Fruit fly (Drosophila melanogaster) whole organism, wandering third instar larva: Measurements from ENCODE around the gene Trf.
A peak's percentile ranks its signal among the peaks of the same experiment; 100 is the strongest.

Experiments
- Abd-B ChIP-seq: fragments of >200 bp; optimal IDR thresholded peaks from 2 replicates; lab custom pipeline; 2017; ENCODE audit warnings: missing biosample characterization, missing genetic modification characterization
- CG32264 ChIP-seq: fragments of 200-800 bp; sonication (Bioruptor generic); optimal IDR thresholded peaks from 2 replicates; lab custom pipeline; 2016; ENCODE audit warnings: missing biosample characterization, missing genetic modification characterization
- CrebA ChIP-seq: fragments of 200-800 bp; sonication (Bioruptor generic); optimal IDR thresholded peaks from 2 replicates; lab custom pipeline; 2016; ENCODE audit warnings: missing biosample characterization, mild to moderate bottlenecking, missing genetic modification characterization, borderline replicate concordance
- Dfd ChIP-seq: fragments of >200 bp; optimal IDR thresholded peaks from 2 replicates; lab custom pipeline; 2017; ENCODE audit warnings: missing biosample characterization, missing genetic modification characterization
- Dif ChIP-seq: fragments of 200-275, 200-300 bp; sonication (Bioruptor generic); optimal IDR thresholded peaks from 2 replicates; lab custom pipeline; 2018; ENCODE audit warnings: missing biosample characterization, missing genetic modification characterization; ENCODE audit not compliant: partially characterized antibody
- HLH106 ChIP-seq: fragments of 200-800 bp; optimal IDR thresholded peaks from 3 replicates; lab custom pipeline; 2019; ENCODE audit warnings: missing biosample characterization, mild to moderate bottlenecking, missing genetic modification characterization, moderate library complexity
- Hnf4 ChIP-seq: fragments of 200-800 bp; sonication (Bioruptor generic); optimal IDR thresholded peaks from 2 replicates; lab custom pipeline; 2016; ENCODE audit warnings: missing biosample characterization, mild to moderate bottlenecking, missing genetic modification characterization
- Hr83 ChIP-seq: fragments of 200-300 bp; sonication (Bioruptor generic); optimal IDR thresholded peaks from 2 replicates; lab custom pipeline; 2016; ENCODE audit warnings: missing biosample characterization, mild to moderate bottlenecking, missing genetic modification characterization, moderate library complexity; ENCODE audit not compliant: poor library complexity, severe bottlenecking
- Jra ChIP-seq: sonication (Bioruptor generic); optimal IDR thresholded peaks from 2 replicates; lab custom pipeline; 2016; ENCODE audit warnings: missing biosample characterization, missing genetic modification characterization
- Mio ChIP-seq: sonication (Bioruptor generic); optimal IDR thresholded peaks from 2 replicates; lab custom pipeline; 2016; ENCODE audit warnings: missing biosample characterization, missing genetic modification characterization
- Myc ChIP-seq: fragments of >200 bp; optimal IDR thresholded peaks from 2 replicates; lab custom pipeline; 2017
- N ChIP-seq: fragments of >200 bp; optimal IDR thresholded peaks from 2 replicates; lab custom pipeline; 2018; ENCODE audit warnings: missing biosample characterization, missing external identifiers, missing genetic modification characterization
- OdsH ChIP-seq: fragments of 200-800 bp; sonication (Bioruptor generic); optimal IDR thresholded peaks from 2 replicates; lab custom pipeline; 2016; ENCODE audit warnings: missing biosample characterization, mild to moderate bottlenecking, missing genetic modification characterization
- Rel ChIP-seq, 2 experiments: fragments of 200-800 bp; sonication (Bioruptor generic) in 1 of 2; optimal IDR thresholded peaks; 2 replicates in 1 of 2; 3 replicates in 1 of 2; lab custom pipeline; 2016 to 2019; ENCODE audit warnings: mild to moderate bottlenecking in 2 of 2, missing biosample characterization in 2 of 2, missing genetic modification characterization in 2 of 2, moderate library complexity in 1 of 2
- Sp1 ChIP-seq: fragments of 200-800 bp; sonication (Bioruptor generic); optimal IDR thresholded peaks from 3 replicates; lab custom pipeline; 2019; ENCODE audit warnings: missing biosample characterization, mild to moderate bottlenecking, missing genetic modification characterization, moderate library complexity
- Vsx2 ChIP-seq: fragments of 200-300, 225-300 bp; sonication (Bioruptor generic); optimal IDR thresholded peaks from 2 replicates; lab custom pipeline; 2018; ENCODE audit warnings: missing biosample characterization, missing genetic modification characterization; ENCODE audit not compliant: partially characterized antibody
- br ChIP-seq: fragments of 200-800 bp; sonication (Bioruptor generic); optimal IDR thresholded peaks from 2 replicates; lab custom pipeline; 2016; ENCODE audit warnings: missing biosample characterization, missing genetic modification characterization
- brk ChIP-seq: fragments of 200-800 bp; sonication (Bioruptor generic); optimal IDR thresholded peaks from 2 replicates; lab custom pipeline; 2016; ENCODE audit warnings: missing biosample characterization, mild to moderate bottlenecking, missing genetic modification characterization
- dl ChIP-seq, 2 experiments: fragments of 175-275, 200-275 bp in 1 of 2; fragments of 200-275 bp in 1 of 2; sonication (Bioruptor generic); optimal IDR thresholded peaks; lab custom pipeline; 2018; ENCODE audit warnings: mild to moderate bottlenecking in 2 of 2, missing biosample characterization in 2 of 2, missing genetic modification characterization in 2 of 2, moderate library complexity in 2 of 2; ENCODE audit not compliant: partially characterized antibody in 2 of 2, insufficient read depth in 1 of 2
- dmrt93B ChIP-seq: fragments of 200-800 bp; sonication (Bioruptor generic); optimal IDR thresholded peaks from 2 replicates; lab custom pipeline; 2018; ENCODE audit warnings: missing biosample characterization, mild to moderate bottlenecking, missing genetic modification characterization
- dsf ChIP-seq: sonication (Bioruptor generic); optimal IDR thresholded peaks from 2 replicates; lab custom pipeline; 2016; ENCODE audit warnings: missing biosample characterization, missing genetic modification characterization, borderline replicate concordance
- ey ChIP-seq: fragments of 200-800 bp; sonication (Bioruptor generic); optimal IDR thresholded peaks from 2 replicates; lab custom pipeline; 2016; ENCODE audit warnings: missing biosample characterization, missing genetic modification characterization
- foxo ChIP-seq, 2 experiments: fragments of 200-800 bp; sonication (Bioruptor generic); optimal IDR thresholded peaks; 2 replicates in 1 of 2; 3 replicates in 1 of 2; lab custom pipeline; 2016 to 2017; ENCODE audit warnings: missing biosample characterization in 2 of 2, missing genetic modification characterization in 2 of 2
- fru ChIP-seq: fragments of 200-800 bp; sonication (Bioruptor generic); optimal IDR thresholded peaks from 3 replicates; lab custom pipeline; 2016; ENCODE audit warnings: missing biosample characterization, mild to moderate bottlenecking, missing genetic modification characterization
- h ChIP-seq: fragments of 200-800 bp; sonication (Bioruptor generic); optimal IDR thresholded peaks from 3 replicates; lab custom pipeline; 2016; ENCODE audit warnings: missing biosample characterization, mild to moderate bottlenecking, missing genetic modification characterization
- lola ChIP-seq: fragments of >200 bp; optimal IDR thresholded peaks from 2 replicates; lab custom pipeline; 2017; ENCODE audit warnings: missing biosample characterization, missing genetic modification characterization
- pan ChIP-seq: fragments of >200 bp; optimal IDR thresholded peaks from 2 replicates; lab custom pipeline; 2017
- rgr ChIP-seq: fragments of 200-800 bp; sonication (Bioruptor generic); optimal IDR thresholded peaks from 3 replicates; lab custom pipeline; 2016; ENCODE audit warnings: missing biosample characterization, mild to moderate bottlenecking, missing genetic modification characterization
- sage ChIP-seq: fragments of 200-800 bp; sonication (Bioruptor generic); optimal IDR thresholded peaks from 2 replicates; lab custom pipeline; 2016; ENCODE audit warnings: missing biosample characterization, mild to moderate bottlenecking, missing genetic modification characterization
- sv ChIP-seq: fragments of 200-800 bp; sonication (Bioruptor generic); optimal IDR thresholded peaks from 3 replicates; lab custom pipeline; 2016; ENCODE audit warnings: missing biosample characterization, missing genetic modification characterization
- tai ChIP-seq: sonication (Bioruptor generic); optimal IDR thresholded peaks from 2 replicates; lab custom pipeline; 2016; ENCODE audit warnings: missing biosample characterization, missing genetic modification characterization
- usp ChIP-seq: fragments of >200 bp; optimal IDR thresholded peaks from 2 replicates; lab custom pipeline; 2017; ENCODE audit warnings: missing biosample characterization, missing genetic modification characterization
- woc ChIP-seq: sonication (Bioruptor generic); optimal IDR thresholded peaks from 2 replicates; lab custom pipeline; 2016; ENCODE audit warnings: missing biosample characterization, mild to moderate bottlenecking, missing genetic modification characterization

The Trf gene

dm6 chr2L:8086736-8087467 is 14.2 kb downstream of the Trf start:
- peak; percentile 19 for TF ChIP-seq br (GFP tag; lab: Kevin White, UChicago)
- no peak for TF ChIP-seq CG32264 (GFP tag; lab: Kevin White, UChicago)
- TF ChIP-seq Rel (GFP tag; optimal IDR thresholded peaks at IDR 0.05; lab: Kevin White, UChicago), result no peak
- TF ChIP-seq Rel (tag; optimal IDR thresholded peaks at IDR 0.05; lab: Kevin White, UChicago), result peak; percentile 3
- no peak for TF ChIP-seq OdsH (GFP tag; lab: Kevin White, UChicago)
- TF ChIP-seq h (GFP tag; lab: Kevin White, UChicago), result peak; percentile 25
- peak; percentile 15 for TF ChIP-seq HLH106 (tag; lab: Kevin White, UChicago)
- no peak for TF ChIP-seq dl (GFP tag; optimal IDR thresholded peaks at IDR 0.05; lab: Kevin White, UChicago; ENCODE audit: insufficient read depth in 1 of 2, partially characterized antibody in 2 of 2)
- no peak for TF ChIP-seq Myc (lab: Kevin White, UChicago)
- no peak for TF ChIP-seq Abd-B
- TF ChIP-seq pan (lab: Kevin White, UChicago), result no peak
- no peak for TF ChIP-seq Jra (GFP tag; lab: Kevin White, UChicago)
- no peak for TF ChIP-seq fru
- TF ChIP-seq tai (GFP tag; lab: Kevin White, UChicago), result no peak
- TF ChIP-seq usp (GFP tag; lab: Kevin White, UChicago), result no peak
- TF ChIP-seq Dif, result no peak
- TF ChIP-seq rgr (GFP tag; lab: Kevin White, UChicago), result peak; percentile 11

DNA sequence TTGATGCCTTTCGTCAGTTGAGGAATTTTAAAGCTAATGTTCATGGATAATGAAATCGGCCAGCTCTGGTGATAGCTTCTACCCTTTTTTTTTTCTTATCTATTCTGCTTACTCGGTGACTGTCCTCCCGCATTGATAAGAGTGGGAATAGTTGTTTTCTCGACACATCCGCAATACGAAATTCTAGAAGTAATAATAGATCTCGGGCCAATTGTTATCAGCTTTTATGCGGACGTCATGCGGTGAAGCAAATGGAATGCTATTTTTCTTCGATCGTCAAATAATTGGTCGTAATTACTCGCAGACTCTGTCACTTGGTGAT is 14.7 kb downstream of the Trf start:
- TF ChIP-seq Dif (no peak), Rel (GFP tag; optimal IDR thresholded peaks at IDR 0.05; lab: Kevin White, UChicago) (no peak), Rel (tag; optimal IDR thresholded peaks at IDR 0.05; lab: Kevin White, UChicago) (peak; percentile 16), h (GFP tag; lab: Kevin White, UChicago) (no peak), Dfd (GFP tag; lab: Kevin White, UChicago) (no peak)

- no peak for TF ChIP-seq Hr83 (GFP tag; lab: Kevin White, UChicago)
- TF ChIP-seq foxo (GFP tag; optimal IDR thresholded peaks at IDR 0.05; lab: Kevin White, UChicago), result peak; percentile 2 to 43
- no peak for TF ChIP-seq dmrt93B (GFP tag; lab: Kevin White, UChicago)
- no peak for TF ChIP-seq Jra (GFP tag; lab: Kevin White, UChicago)
- TF ChIP-seq fru, result peak; percentile 48
- TF ChIP-seq Dif, result peak; percentile 31
- TF ChIP-seq dsf, result no peak
- peak; percentile 7 for TF ChIP-seq woc (GFP tag; lab: Kevin White, UChicago)
- peak; percentile 34 for TF ChIP-seq ey (GFP tag; lab: Kevin White, UChicago)
- TF ChIP-seq Sp1 (GFP tag; lab: Kevin White, UChicago), result peak; percentile 8
- peak; percentile 39 for TF ChIP-seq Vsx2 (GFP tag; lab: Kevin White, UChicago)
- TF ChIP-seq Hnf4 (GFP tag; lab: Kevin White, UChicago), result no peak
- no peak for TF ChIP-seq sage (GFP tag; lab: Kevin White, UChicago)
- TF ChIP-seq h (GFP tag; lab: Kevin White, UChicago), result peak; percentile 37
- TF ChIP-seq brk (GFP tag; lab: Kevin White, UChicago), result no peak
- TF ChIP-seq lola (GFP tag; lab: Kevin White, UChicago), result peak; percentile 29
- peak; percentile 44 for TF ChIP-seq br (GFP tag; lab: Kevin White, UChicago)
- peak; percentile 45 for TF ChIP-seq rgr (GFP tag; lab: Kevin White, UChicago)
- TF ChIP-seq Mio (GFP tag; lab: Kevin White, UChicago), result no peak
- no peak for TF ChIP-seq sv (GFP tag; lab: Kevin White, UChicago)
- TF ChIP-seq OdsH (GFP tag; lab: Kevin White, UChicago), result peak; percentile 47
- TF ChIP-seq, all 38 proteins: peak for 12
Observed at dm6 chr2L:8088025-8088789, 15.5 kb downstream of the Trf start.

DNA sequence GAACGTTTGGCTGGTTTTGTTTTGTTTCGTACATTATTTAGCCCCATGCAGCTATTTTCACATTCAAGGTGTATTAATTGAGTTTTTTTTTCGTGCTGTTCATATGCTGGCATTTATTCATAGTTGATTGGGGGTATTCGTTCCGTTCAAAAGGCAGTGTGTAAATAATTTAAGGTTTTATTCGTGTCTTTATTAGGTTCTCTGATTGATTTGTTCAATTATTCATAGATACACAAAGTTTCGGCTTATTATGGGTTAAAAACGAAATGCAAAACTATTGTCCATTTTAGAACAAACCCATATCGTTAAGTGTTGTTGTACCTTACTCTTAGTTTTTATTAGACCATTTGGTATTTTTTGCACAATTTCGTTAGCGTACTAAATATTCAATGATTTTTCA is 18.7 kb downstream of the Trf start:
- no peak for TF ChIP-seq N
- TF ChIP-seq Vsx2 (GFP tag; lab: Kevin White, UChicago), result no peak
- no peak for TF ChIP-seq fru
- TF ChIP-seq CrebA (GFP tag; lab: Kevin White, UChicago), result no peak
- TF ChIP-seq Abd-B, result no peak
